Fruit fly (Drosophila melanogaster) whole organism, embryonic: ENCODE data around the gene dysc.

ENCODE experiments used
- Blimp-1 ChIP-seq: fragments of 200-800 bp; sonication (Bioruptor generic); optimal IDR thresholded peaks from 3 replicates; lab custom pipeline; 2018; ENCODE audit warnings: missing biosample characterization, missing genetic modification characterization, mild to moderate bottlenecking, moderate library complexity, missing genetic modification reagents
- CG10979 ChIP-seq: fragments of 200-800 bp; sonication (Bioruptor generic); optimal IDR thresholded peaks from 2 replicates; lab custom pipeline; 2018; ENCODE audit warnings: missing biosample characterization, mild to moderate bottlenecking, missing genetic modification characterization, moderate library complexity
- CG11504 ChIP-seq: fragments of 200-800 bp; sonication (Bioruptor generic); optimal IDR thresholded peaks from 3 replicates; lab custom pipeline; 2019; ENCODE audit warnings: missing biosample characterization, mild to moderate bottlenecking, missing genetic modification characterization, moderate library complexity
- CG12299 ChIP-seq: fragments of 200-800 bp; sonication (Bioruptor generic); optimal IDR thresholded peaks from 2 replicates; lab custom pipeline; 2018; ENCODE audit warnings: missing biosample characterization, mild to moderate bottlenecking, missing genetic modification characterization
- CG13775 ChIP-seq: fragments of 200-800 bp; sonication (Bioruptor generic); optimal IDR thresholded peaks from 3 replicates; lab custom pipeline; 2017; ENCODE audit warnings: missing biosample characterization, mild to moderate bottlenecking, missing genetic modification characterization
- CG14014 ChIP-seq: fragments of 200-800 bp; sonication (Bioruptor generic); IDR thresholded peaks from 2 replicates; pipeline ENCODE4 v1.3.6; 2022; ENCODE audit warnings: missing biosample characterization, missing genetic modification characterization
- CG14667 ChIP-seq: fragments of 200-800 bp; sonication (Bioruptor generic); IDR thresholded peaks from 2 replicates; pipeline ENCODE4 v1.3.6; 2022; ENCODE audit warnings: missing biosample characterization, missing genetic modification characterization
- CG16779 ChIP-seq: fragments of 200-800 bp; sonication (Bioruptor generic); IDR thresholded peaks from 2 replicates; pipeline ENCODE4 v1.3.6; 2022; ENCODE audit warnings: missing biosample characterization, missing genetic modification characterization
- CG17361 ChIP-seq: fragments of 200-800 bp; sonication (Bioruptor generic); IDR thresholded peaks from 3 replicates; pipeline ENCODE4 v1.3.6; 2022; ENCODE audit warnings: missing biosample characterization, missing genetic modification characterization
- CG17829 ChIP-seq: fragments of 200-800 bp; optimal IDR thresholded peaks from 2 replicates; lab custom pipeline; 2019; ENCODE audit warnings: missing biosample characterization, mild to moderate bottlenecking, missing genetic modification characterization, moderate library complexity
- CG3163 ChIP-seq: fragments of 200-800 bp; sonication (Bioruptor generic); optimal IDR thresholded peaks from 3 replicates; lab custom pipeline; 2016; ENCODE audit warnings: missing biosample characterization, missing genetic modification characterization
- CG3281 ChIP-seq: fragments of 200-800 bp; sonication (Bioruptor generic); optimal IDR thresholded peaks from 3 replicates; lab custom pipeline; 2017; ENCODE audit warnings: missing biosample characterization, mild to moderate bottlenecking, missing genetic modification characterization
- CG5953 ChIP-seq: fragments of 200-800 bp; sonication (Bioruptor generic); IDR thresholded peaks from 2 replicates; pipeline ENCODE4 v1.3.6; 2022; ENCODE audit warnings: missing biosample characterization, missing genetic modification characterization
- CG7556 ChIP-seq: fragments of 200-800 bp; sonication (Bioruptor generic); optimal IDR thresholded peaks from 2 replicates; lab custom pipeline; 2017; ENCODE audit warnings: missing biosample characterization, mild to moderate bottlenecking, missing genetic modification characterization
- CG7987 ChIP-seq: fragments of 200-800 bp; sonication (Bioruptor generic); optimal IDR thresholded peaks from 2 replicates; lab custom pipeline; 2018; ENCODE audit warnings: missing biosample characterization, mild to moderate bottlenecking, missing genetic modification characterization, moderate library complexity
- CG8924 ChIP-seq: fragments of 200-800 bp; optimal IDR thresholded peaks from 3 replicates; lab custom pipeline; 2019; ENCODE audit warnings: missing biosample characterization, mild to moderate bottlenecking, missing genetic modification characterization, moderate library complexity
- Dek ChIP-seq: fragments of 200-800 bp; sonication (Bioruptor generic); optimal IDR thresholded peaks from 3 replicates; lab custom pipeline; 2019; ENCODE audit warnings: missing biosample characterization, mild to moderate bottlenecking, missing genetic modification characterization, moderate library complexity
- Ets65A ChIP-seq: fragments of 200-800 bp; sonication (Bioruptor generic); peaks from one replicate; lab custom pipeline; 2016; ENCODE audit warnings: missing biosample characterization, missing genetic modification characterization
- Fer1 ChIP-seq: fragments of 200-800 bp; sonication (Bioruptor generic); optimal IDR thresholded peaks from 2 replicates; lab custom pipeline; 2017; ENCODE audit warnings: missing biosample characterization, mild to moderate bottlenecking, missing genetic modification characterization
- Fer3 ChIP-seq: fragments of 200-800 bp; sonication (Bioruptor generic); optimal IDR thresholded peaks from 2 replicates; lab custom pipeline; 2018; ENCODE audit warnings: missing biosample characterization, mild to moderate bottlenecking, missing genetic modification characterization, moderate library complexity
- HHEX ChIP-seq: fragments of 200-800 bp; sonication (Bioruptor generic); optimal IDR thresholded peaks from 3 replicates; lab custom pipeline; 2017; ENCODE audit warnings: missing biosample characterization, mild to moderate bottlenecking, missing genetic modification characterization, missing genetic modification reagents
- Hand ChIP-seq: fragments of 200-800 bp; sonication (Bioruptor generic); optimal IDR thresholded peaks from 2 replicates; lab custom pipeline; 2017; ENCODE audit warnings: mild to moderate bottlenecking, missing biosample characterization, missing genetic modification reagents, missing genetic modification characterization
- Hmr ChIP-seq: fragments of 200-800 bp; sonication (Bioruptor generic); optimal IDR thresholded peaks from 3 replicates; lab custom pipeline; 2017; ENCODE audit warnings: mild to moderate bottlenecking, missing biosample characterization, missing genetic modification reagents, missing genetic modification characterization
- Hr78 ChIP-seq, 2 experiments: fragments of 200-800 bp in 1 of 2; fragments of >200 bp in 1 of 2; sonication (Bioruptor generic) in 1 of 2; optimal IDR thresholded peaks; 2 replicates each; lab custom pipeline; 2017 to 2019; ENCODE audit warnings: missing biosample characterization in 2 of 2, missing genetic modification characterization in 2 of 2, mild to moderate bottlenecking in 1 of 2, moderate library complexity in 1 of 2
- Max ChIP-seq: fragments of 200-800 bp; sonication (Bioruptor generic); optimal IDR thresholded peaks from 2 replicates; lab custom pipeline; 2016; ENCODE audit warnings: missing biosample characterization, mild to moderate bottlenecking, missing genetic modification characterization
- Nf-YB ChIP-seq: fragments of 200-800 bp; sonication (Bioruptor generic); optimal IDR thresholded peaks from 3 replicates; lab custom pipeline; 2019; ENCODE audit warnings: missing biosample characterization, mild to moderate bottlenecking, missing genetic modification characterization, moderate library complexity
- Oli ChIP-seq: fragments of 200-800 bp; sonication (Bioruptor generic); optimal IDR thresholded peaks from 2 replicates; lab custom pipeline; 2018; ENCODE audit warnings: missing biosample characterization, mild to moderate bottlenecking, missing genetic modification characterization, moderate library complexity
- PHDP ChIP-seq: fragments of 200-800 bp; sonication (Bioruptor generic); optimal IDR thresholded peaks from 3 replicates; lab custom pipeline; 2018; ENCODE audit warnings: missing biosample characterization, mild to moderate bottlenecking, missing genetic modification characterization, moderate library complexity
- Poxn ChIP-seq: fragments of 200-800 bp; sonication (Bioruptor generic); IDR thresholded peaks from 2 replicates; pipeline ENCODE4 v1.3.6; 2022; ENCODE audit warnings: missing biosample characterization, missing genetic modification characterization
- Sox102F ChIP-seq: fragments of 200-800 bp; sonication (Bioruptor generic); optimal IDR thresholded peaks from 2 replicates; lab custom pipeline; 2018; ENCODE audit warnings: missing biosample characterization, mild to moderate bottlenecking, missing genetic modification characterization, moderate library complexity
- Xbp1 ChIP-seq: fragments of 200-800 bp; sonication (Bioruptor generic); optimal IDR thresholded peaks from 3 replicates; lab custom pipeline; 2016; ENCODE audit warnings: missing biosample characterization, mild to moderate bottlenecking, missing genetic modification characterization
- ap ChIP-seq: fragments of 200-800 bp; sonication (Bioruptor generic); IDR thresholded peaks from 2 replicates; pipeline ENCODE4 v1.3.6; 2022; ENCODE audit warnings: missing biosample characterization, missing genetic modification characterization
- cato ChIP-seq: fragments of 200-800 bp; sonication (Bioruptor generic); optimal IDR thresholded peaks from 2 replicates; lab custom pipeline; 2016; ENCODE audit warnings: missing biosample characterization, missing genetic modification characterization, borderline replicate concordance
- chm ChIP-seq: fragments of 200-800 bp; sonication (Bioruptor generic); IDR thresholded peaks from 2 replicates; pipeline ENCODE4 v1.3.6; 2022; ENCODE audit warnings: missing biosample characterization, missing genetic modification characterization
- dm ChIP-seq: fragments of 200-800 bp; sonication (Bioruptor generic); optimal IDR thresholded peaks from 3 replicates; lab custom pipeline; 2016; ENCODE audit warnings: missing biosample characterization, missing genetic modification characterization
- dmrt99B ChIP-seq: fragments of 200-800 bp; sonication (Bioruptor generic); optimal IDR thresholded peaks from 2 replicates; lab custom pipeline; 2018; ENCODE audit warnings: missing biosample characterization, mild to moderate bottlenecking, missing genetic modification characterization, moderate library complexity
- fd64A ChIP-seq: fragments of 200-800 bp; sonication (Bioruptor generic); optimal IDR thresholded peaks from 3 replicates; lab custom pipeline; 2018; ENCODE audit warnings: missing biosample characterization, mild to moderate bottlenecking, missing genetic modification characterization
- gce ChIP-seq: fragments of 200-800 bp; sonication (Bioruptor generic); IDR thresholded peaks from 3 replicates; pipeline ENCODE4 v1.3.6; 2022; ENCODE audit warnings: missing biosample characterization, missing genetic modification characterization
- gcm ChIP-seq: fragments of 200-800 bp; sonication (Bioruptor generic); optimal IDR thresholded peaks from 2 replicates; lab custom pipeline; 2019; ENCODE audit warnings: missing biosample characterization, mild to moderate bottlenecking, missing genetic modification characterization, moderate library complexity
- grau ChIP-seq: fragments of 200-800 bp; optimal IDR thresholded peaks from 3 replicates; lab custom pipeline; 2019; ENCODE audit warnings: missing biosample characterization, mild to moderate bottlenecking, missing genetic modification characterization, moderate library complexity
- nmo ChIP-seq: fragments of 200-800 bp; sonication (Bioruptor generic); optimal IDR thresholded peaks from 2 replicates; lab custom pipeline; 2018; ENCODE audit warnings: missing biosample characterization, mild to moderate bottlenecking, missing genetic modification characterization, moderate library complexity
- pan ChIP-seq, 4 experiments: fragments of >200 bp in 3 of 4; fragments of 200-800 bp in 1 of 4; sonication (Bioruptor generic) in 1 of 4; optimal IDR thresholded peaks in 3 of 4; IDR thresholded peaks in 1 of 4; 2 replicates each; pipeline versions ENCODE4 v1.3.6 to Lab custom; 2017 to 2022; ENCODE audit warnings: missing biosample characterization in 2 of 4, missing genetic modification characterization in 2 of 4, mixed read lengths in 1 of 4
- shn ChIP-seq: fragments of 200-800 bp; sonication (Bioruptor generic); optimal IDR thresholded peaks from 3 replicates; lab custom pipeline; 2016; ENCODE audit warnings: missing biosample characterization, missing genetic modification characterization
- slbo ChIP-seq: fragments of 200-800 bp; sonication (Bioruptor generic); IDR thresholded peaks from 2 replicates; pipeline ENCODE4 v1.3.6; 2022; ENCODE audit warnings: missing biosample characterization, missing genetic modification characterization
- sug ChIP-seq: fragments of 200-800 bp; optimal IDR thresholded peaks from 2 replicates; lab custom pipeline; 2019; ENCODE audit warnings: missing biosample characterization, mild to moderate bottlenecking, missing genetic modification characterization, moderate library complexity
- vnd ChIP-seq: fragments of 200-800 bp; sonication (Bioruptor generic); IDR thresholded peaks from 3 replicates; pipeline ENCODE4 v1.3.6; 2022; ENCODE audit warnings: missing biosample characterization, missing genetic modification characterization; ENCODE audit not compliant: partially characterized antibody
- zen ChIP-seq: fragments of 200-800 bp; sonication (Bioruptor generic); optimal IDR thresholded peaks from 3 replicates; lab custom pipeline; 2018; ENCODE audit warnings: missing biosample characterization, mild to moderate bottlenecking, missing genetic modification characterization, moderate library complexity

The dysc gene

DNA sequence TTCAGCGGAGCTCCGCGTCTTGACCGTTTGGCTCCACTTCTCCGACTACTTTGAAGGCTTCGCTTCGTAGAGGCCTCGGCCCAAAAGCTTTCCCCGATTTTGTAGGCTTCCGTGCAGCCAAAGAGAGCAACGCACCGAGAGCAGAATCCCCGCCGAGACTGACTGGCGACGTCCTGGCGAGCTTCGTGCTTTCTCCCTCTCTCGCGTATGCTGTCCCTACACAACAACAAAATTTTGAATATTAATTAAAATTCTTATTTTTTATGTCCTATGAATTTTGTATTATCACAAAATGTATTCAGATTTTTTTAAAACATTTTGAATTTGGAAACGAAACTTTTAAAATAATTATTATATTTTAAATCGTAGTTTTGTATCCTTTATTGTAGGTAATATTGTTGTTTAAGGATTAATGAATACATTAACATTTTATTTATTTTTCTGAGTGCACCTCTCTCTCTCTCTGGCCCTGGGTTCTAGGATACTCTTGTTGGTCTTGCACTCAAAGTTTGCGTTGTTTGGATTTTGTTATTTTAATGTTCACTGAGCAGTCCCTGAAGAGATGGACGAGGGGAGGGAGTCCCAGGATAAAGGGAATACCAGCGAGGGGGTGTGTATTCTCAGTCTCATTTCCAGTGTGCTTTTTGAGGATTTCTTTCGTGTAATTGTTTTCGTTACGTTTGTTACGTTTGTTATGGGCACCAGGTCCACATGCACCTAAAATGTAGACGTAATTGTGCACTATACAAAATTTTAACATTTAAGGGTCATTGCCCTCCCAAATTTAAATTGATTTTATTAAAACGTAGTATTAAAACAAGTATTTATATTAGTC, at the start of gene dysc:
dysc (minus strand) TSS at position 51 of the 835 bp plus-strand sequence.
- no peak for TF ChIP-seq dm
- TF ChIP-seq gce (GFP tag; lab: Robert Waterston, UW) = no peak
- peak; percentile 69 for TF ChIP-seq CG12299 (tag; lab: Kevin White, UChicago)
- TF ChIP-seq CG17829 (tag; lab: Kevin White, UChicago) = peak; percentile 8
- TF ChIP-seq CG7556 = peak; percentile 65
- TF ChIP-seq CG11504 (tag; lab: Kevin White, UChicago) = peak; percentile 56
- TF ChIP-seq fd64A (GFP tag; lab: Kevin White, UChicago) = no peak
- no peak for TF ChIP-seq CG3163 (GFP tag; lab: Kevin White, UChicago)
- TF ChIP-seq CG5953 (GFP tag; lab: Robert Waterston, UW) = no peak
- peak; percentile 38 for TF ChIP-seq Ets65A (GFP tag; lab: Kevin White, UChicago)
- TF ChIP-seq Fer3 (tag; lab: Kevin White, UChicago) = peak; percentile 11
- TF ChIP-seq gcm (GFP tag; lab: Kevin White, UChicago) = no peak
- no peak for TF ChIP-seq Nf-YB (GFP tag; lab: Kevin White, UChicago)
- no peak for TF ChIP-seq CG7987
- TF ChIP-seq Oli (tag; lab: Kevin White, UChicago) = peak; percentile 17
- no peak for TF ChIP-seq CG13775 (GFP tag; lab: Kevin White, UChicago)
- TF ChIP-seq Sox102F (GFP tag; lab: Kevin White, UChicago) = peak; percentile 44
- TF ChIP-seq Hr78 (GFP tag; optimal IDR thresholded peaks at IDR 0.05; lab: Kevin White, UChicago) = no peak
- TF ChIP-seq Xbp1 (GFP tag; lab: Kevin White, UChicago) = no peak
- no peak for TF ChIP-seq chm (GFP tag; lab: Robert Waterston, UW)
- TF ChIP-seq cato (GFP tag; lab: Kevin White, UChicago) = no peak
- TF ChIP-seq sug (tag; lab: Kevin White, UChicago) = peak; percentile 52
- no peak for TF ChIP-seq Poxn (GFP tag; lab: Robert Waterston, UW)
- no peak for TF ChIP-seq Max
- peak; percentile 65 for TF ChIP-seq PHDP
- peak; percentile 49 for TF ChIP-seq CG3281 (GFP tag; lab: Kevin White, UChicago)
- TF ChIP-seq Hmr = peak; percentile 69
- peak; percentile 64 for TF ChIP-seq grau (tag; lab: Kevin White, UChicago)
- TF ChIP-seq Hand (GFP tag; lab: Kevin White, UChicago) = peak; percentile 72
- TF ChIP-seq CG17361 (GFP tag; lab: Robert Waterston, UW) = peak; percentile 39; the same call in 1 of the 3 replicates
- TF ChIP-seq nmo (GFP tag; lab: Kevin White, UChicago) = peak; percentile 4
- peak; percentile 78 for TF ChIP-seq Fer1 (GFP tag; lab: Kevin White, UChicago)
- TF ChIP-seq slbo (GFP tag; lab: Robert Waterston, UW) = peak; percentile 44; the same call in 1 of the 2 replicates
- peak; percentile 52 for TF ChIP-seq Dek (tag; lab: Kevin White, UChicago)
- no peak for TF ChIP-seq ap (GFP tag; lab: Robert Waterston, UW)
- peak; percentile 16 for TF ChIP-seq HHEX
- TF ChIP-seq dmrt99B (tag; lab: Kevin White, UChicago) = peak; percentile 49
- TF ChIP-seq vnd (GFP tag; lab: Robert Waterston, UW) = no peak
- no peak for TF ChIP-seq CG14667
- TF ChIP-seq Blimp-1 (GFP tag; lab: Kevin White, UChicago) = no peak
- no peak for TF ChIP-seq CG10979
- TF ChIP-seq CG16779 = 0 out of 2 replicates have a peak, but pooled peaks have one; percentile 45
- TF ChIP-seq CG14014 (GFP tag; lab: Robert Waterston, UW) = no peak
- TF ChIP-seq CG8924 (tag; lab: Kevin White, UChicago) = peak; percentile 53
- TF ChIP-seq shn (GFP tag; lab: Kevin White, UChicago) = no peak
- no peak for TF ChIP-seq pan (optimal IDR thresholded peaks at IDR 0.05; lab: Kevin White, UChicago)
- peak in 1 of 2 experiments; percentile 43 for TF ChIP-seq pan (GFP tag; optimal IDR thresholded peaks at IDR 0.05 in 1 of 2, IDR thresholded peaks at IDR 0.05 in 1 of 2)
- no peak for TF ChIP-seq zen (tag; lab: Kevin White, UChicago)
